Worm (Caenorhabditis elegans) whole organism, L2 larva: ENCODE measurements around the gene F56D5.2.

Experiments used
- ama-1 ChIP-seq: fragments of 150-350 bp; optimal IDR thresholded peaks from 2 replicates; lab custom pipeline; 2018; ENCODE audit warnings: inconsistent platforms
- blmp-1 ChIP-seq: sonication (generic microtip); optimal IDR thresholded peaks from 2 replicates; lab custom pipeline; 2017; ENCODE audit warnings: missing genetic modification characterization, mild to moderate bottlenecking, missing compliant biosample characterization, antibody characterized with exemption, moderate library complexity; ENCODE audit not compliant: insufficient read depth
- ceh-16 ChIP-seq: fragments of 150-350 bp; optimal IDR thresholded peaks from 2 replicates; lab custom pipeline; 2014; ENCODE audit warnings: missing biosample characterization, missing genetic modification characterization
- ceh-82 ChIP-seq: fragments of 150-350 bp; optimal IDR thresholded peaks from 2 replicates; lab custom pipeline; 2014; ENCODE audit warnings: missing biosample characterization, missing genetic modification characterization
- egl-27 ChIP-seq: sonication (generic microtip); optimal IDR thresholded peaks from 3 replicates; lab custom pipeline; 2017; ENCODE audit warnings: missing biosample characterization, missing genetic modification reagents, missing genetic modification characterization
- elt-1 ChIP-seq: fragments of 150-350 bp; optimal IDR thresholded peaks from 2 replicates; lab custom pipeline; 2014; ENCODE audit warnings: missing biosample characterization, missing genetic modification characterization
- elt-3 ChIP-seq: sonication (generic microtip); optimal IDR thresholded peaks from 2 replicates; lab custom pipeline; 2017; ENCODE audit warnings: missing biosample characterization, missing genetic modification characterization
- lin-13 ChIP-seq: fragments of 150-350 bp; optimal IDR thresholded peaks from 2 replicates; lab custom pipeline; 2014; ENCODE audit warnings: missing biosample characterization, missing genetic modification reagents, missing genetic modification characterization
- lsy-2 ChIP-seq, 2 experiments: fragments of 150-350 bp in 1 of 2; sonication (generic microtip) in 1 of 2; optimal IDR thresholded peaks; 2 replicates each; lab custom pipeline; 2014 to 2017; ENCODE audit warnings: missing biosample characterization in 2 of 2, missing genetic modification characterization in 2 of 2
- nhr-21 ChIP-seq: fragments of 150-350 bp; optimal IDR thresholded peaks from 2 replicates; lab custom pipeline; 2014; ENCODE audit warnings: missing biosample characterization, missing genetic modification characterization
- nhr-6 ChIP-seq: fragments of 150-350 bp; optimal IDR thresholded peaks from 2 replicates; lab custom pipeline; 2014; ENCODE audit warnings: missing biosample characterization, missing genetic modification characterization
- unc-39 ChIP-seq: fragments of 150-350 bp; optimal IDR thresholded peaks from 2 replicates; lab custom pipeline; 2014; ENCODE audit warnings: missing biosample characterization, missing genetic modification characterization
- unc-55 ChIP-seq: fragments of 150-350 bp; sonication (generic microtip); optimal IDR thresholded peaks from 3 replicates; lab custom pipeline; 2014; ENCODE audit warnings: missing biosample characterization, missing genetic modification reagents, missing genetic modification characterization
- ztf-11 ChIP-seq: sonication (generic microtip); optimal IDR thresholded peaks from 2 replicates; lab custom pipeline; 2017; ENCODE audit warnings: missing biosample characterization, missing genetic modification characterization

ce11 chrIV:9440880-9441336 is 42.5 kb upstream of the F56D5.2 start, which contains the start of gene idh-1:
- no peak for TF ChIP-seq lin-13
- no peak for TF ChIP-seq nhr-6 (tag; lab: Kevin White, UChicago)
- peak; percentile 81 for TF ChIP-seq ama-1 (lab: Kevin White, UChicago)
- TF ChIP-seq nhr-21 (tag; lab: Kevin White, UChicago), result no peak
- no peak for TF ChIP-seq elt-1
- TF ChIP-seq ztf-11 (tag; lab: Kevin White, UChicago), result no peak
- peak in 1 of 2 experiments; percentile 41 for TF ChIP-seq lsy-2 (tag; optimal IDR thresholded peaks at IDR 0.05; lab: Kevin White, UChicago)
- TF ChIP-seq elt-3 (tag; lab: Kevin White, UChicago), result no peak
- TF ChIP-seq blmp-1 (tag; lab: Kevin White, UChicago), result no peak
- TF ChIP-seq unc-55 (GFP tag; lab: Kevin White, UChicago), result no peak
- no peak for TF ChIP-seq ceh-16 (tag; lab: Kevin White, UChicago)
- no peak for TF ChIP-seq unc-39 (tag; lab: Kevin White, UChicago)
- TF ChIP-seq egl-27 (tag; lab: Kevin White, UChicago), result no peak
- TF ChIP-seq ceh-82 (tag; lab: Kevin White, UChicago), result no peak
